Worm (Caenorhabditis elegans) whole organism, L4 larva: ENCODE data around the gene srbc-39.

Experiments used
- F44E2.7 ChIP-seq: fragments of 200-800 bp; sonication (Bioruptor generic); IDR thresholded peaks from 2 replicates; pipeline ENCODE4 v2.1.2; 2022; ENCODE audit warnings: missing genetic modification characterization, missing compliant biosample characterization
- aha-1 ChIP-seq: fragments of 150-350 bp; peaks from one replicate; lab custom pipeline; 2014; ENCODE audit warnings: missing biosample characterization, missing genetic modification characterization
- arid-1 ChIP-seq: fragments of 200-800 bp; sonication (Bioruptor generic); conservative IDR thresholded peaks from 2 replicates; pipeline ENCODE4 v1.3.6; 2022; ENCODE audit warnings: missing genetic modification reagents, missing genetic modification characterization, missing compliant biosample characterization
- attf-4 ChIP-seq: sonication (generic microtip); optimal IDR thresholded peaks from 3 replicates; lab custom pipeline; 2017; ENCODE audit warnings: missing biosample characterization, missing genetic modification characterization
- ceh-20 ChIP-seq: fragments of 200-800 bp; sonication (Bioruptor generic); IDR thresholded peaks from 2 replicates; pipeline ENCODE4 v1.3.6; 2022; ENCODE audit warnings: missing genetic modification reagents, missing genetic modification characterization, missing compliant biosample characterization
- ceh-62 ChIP-seq: sonication (generic microtip); optimal IDR thresholded peaks from 2 replicates; lab custom pipeline; 2017; ENCODE audit warnings: missing biosample characterization, missing genetic modification characterization
- dmd-9 ChIP-seq: fragments of 200-800 bp; sonication (Bioruptor generic); IDR thresholded peaks from 2 replicates; pipeline ENCODE4 v1.3.6; 2022; ENCODE audit warnings: missing genetic modification reagents, missing genetic modification characterization, missing compliant biosample characterization
- dve-1 ChIP-seq: sonication (generic microtip); optimal IDR thresholded peaks from 2 replicates; lab custom pipeline; 2017; ENCODE audit warnings: antibody characterized with exemption, mild to moderate bottlenecking, missing genetic modification characterization, missing compliant biosample characterization; ENCODE audit not compliant: insufficient read depth
- egl-27 ChIP-seq: sonication (generic microtip); optimal IDR thresholded peaks from 3 replicates; lab custom pipeline; 2017; ENCODE audit warnings: missing biosample characterization, missing genetic modification reagents, missing genetic modification characterization
- hlh-11 ChIP-seq: fragments of 200-800 bp; sonication (Bioruptor generic); optimal IDR thresholded peaks from 2 replicates; lab custom pipeline; 2018; ENCODE audit warnings: mild to moderate bottlenecking, missing genetic modification characterization, missing compliant biosample characterization
- hlh-30 ChIP-seq: sonication (generic microtip); optimal IDR thresholded peaks from 2 replicates; lab custom pipeline; 2017; ENCODE audit warnings: antibody characterized with exemption, mild to moderate bottlenecking, missing genetic modification characterization, missing compliant biosample characterization; ENCODE audit not compliant: insufficient read depth
- hmg-1.1 ChIP-seq: fragments of 200-800 bp; sonication (Bioruptor generic); IDR thresholded peaks from 2 replicates; pipeline ENCODE4 v1.3.6; 2022; ENCODE audit warnings: missing genetic modification reagents, missing genetic modification characterization, missing compliant biosample characterization
- jun-1 ChIP-seq: fragments of 150-350 bp; optimal IDR thresholded peaks from 2 replicates; lab custom pipeline; 2014; ENCODE audit warnings: missing biosample characterization, missing genetic modification reagents, missing genetic modification characterization
- nhr-11 ChIP-seq: fragments of 150-350 bp; optimal IDR thresholded peaks from 2 replicates; lab custom pipeline; 2014; ENCODE audit warnings: missing biosample characterization, missing genetic modification characterization
- nhr-111 ChIP-seq: fragments of 200-800 bp; sonication (Bioruptor generic); optimal IDR thresholded peaks from 2 replicates; lab custom pipeline; 2018; ENCODE audit warnings: mild to moderate bottlenecking, missing genetic modification characterization, missing compliant biosample characterization
- nhr-25 ChIP-seq: sonication (generic microtip); optimal IDR thresholded peaks from 2 replicates; lab custom pipeline; 2017; ENCODE audit warnings: missing genetic modification characterization, mild to moderate bottlenecking, missing compliant biosample characterization, antibody characterized with exemption, moderate library complexity, borderline replicate concordance; ENCODE audit not compliant: insufficient read depth
- nhr-42 ChIP-seq: fragments of 200-800 bp; sonication (Bioruptor generic); IDR thresholded peaks from 2 replicates; pipeline ENCODE4 v1.3.6; 2022; ENCODE audit warnings: missing genetic modification characterization, missing compliant biosample characterization
- nhr-77 ChIP-seq: fragments of 150-350 bp; optimal IDR thresholded peaks from 2 replicates; lab custom pipeline; 2014; ENCODE audit warnings: missing biosample characterization, missing genetic modification characterization
- pha-4 ChIP-seq, 2 experiments: fragments of 150-350 bp in 1 of 2; fragments of 200-800 bp in 1 of 2; sonication (Bioruptor generic) in 1 of 2; IDR thresholded peaks in 1 of 2; optimal IDR thresholded peaks in 1 of 2; 2 replicates each; pipeline versions ENCODE4 v1.3.6 to Lab custom; 2014 to 2022; ENCODE audit warnings: missing genetic modification characterization in 2 of 2, missing genetic modification reagents in 2 of 2, missing biosample characterization in 1 of 2, missing compliant biosample characterization in 1 of 2
- snpc-1.2 ChIP-seq: fragments of 200-800 bp; sonication (Bioruptor generic); IDR thresholded peaks from 2 replicates; pipeline ENCODE4 v1.3.6; 2022; ENCODE audit warnings: missing genetic modification reagents, missing genetic modification characterization, missing compliant biosample characterization
- tag-97 ChIP-seq: fragments of 200-800 bp; sonication (Bioruptor generic); IDR thresholded peaks from 2 replicates; pipeline ENCODE4 v1.3.6; 2022; ENCODE audit warnings: missing genetic modification characterization, missing compliant biosample characterization
- unc-130 ChIP-seq: sonication (generic microtip); optimal IDR thresholded peaks from 2 replicates; lab custom pipeline; 2016; ENCODE audit warnings: missing genetic modification reagents, missing genetic modification characterization, missing compliant biosample characterization
- unc-62 ChIP-seq, 3 experiments: fragments of 150-350 bp in 1 of 3; sonication (generic microtip); optimal IDR thresholded peaks in 2 of 3; peaks in 1 of 3; 1 replicate in 1 of 3; 2 replicates in 2 of 3; lab custom pipeline; 2014 to 2017; ENCODE audit warnings: missing biosample characterization in 3 of 3, missing genetic modification characterization in 3 of 3, missing genetic modification reagents in 3 of 3, missing genotype in 1 of 3

Gene srbc-39

DNA sequence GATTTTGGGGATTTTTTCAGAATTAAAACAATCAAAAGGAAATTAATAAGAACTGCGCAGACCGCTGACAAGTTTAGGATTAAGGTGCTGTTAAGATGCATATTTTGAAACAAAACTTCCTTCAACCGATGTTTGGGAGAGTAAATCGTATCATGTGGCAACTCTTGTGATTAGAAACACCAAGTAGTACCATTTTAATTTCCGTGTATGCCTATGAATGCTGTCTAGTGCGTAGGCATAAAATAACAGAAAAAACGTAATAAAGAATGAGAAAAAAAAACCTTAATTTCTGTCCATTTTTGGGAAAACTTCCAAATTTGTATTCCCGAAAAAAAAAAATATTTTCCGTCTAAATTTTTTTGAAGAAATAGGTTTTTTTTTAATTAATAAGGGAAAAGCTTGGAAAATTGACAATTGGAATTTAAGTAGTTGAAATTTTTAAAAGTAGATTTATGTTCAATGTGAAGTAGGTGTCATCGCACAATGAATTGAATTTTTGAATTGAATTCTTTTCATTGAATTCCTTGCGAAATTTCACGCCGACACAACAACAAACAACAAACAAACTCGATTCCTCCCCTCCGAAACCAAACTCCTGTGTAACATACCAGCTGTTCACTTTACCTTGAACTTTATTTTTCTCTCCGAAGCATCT is 43.9 kb downstream of the srbc-39 start, which contains the start of the genes str-262 and srp-1:
Gene str-262, minus strand, starts transcription at position 101 of the 655 bp plus-strand sequence.
Gene srp-1, plus strand, starts transcription at position 605 of the 655 bp plus-strand sequence.
- TF ChIP-seq jun-1 (tag; lab: Kevin White, UChicago) (no peak), F44E2.7 (no peak), pha-4 (GFP tag; IDR thresholded peaks at IDR 0.05; lab: Robert Waterston, UW) (no peak), pha-4 (tag; optimal IDR thresholded peaks at IDR 0.05; lab: Kevin White, UChicago) (no peak), attf-4 (no peak), arid-1 (no peak), aha-1 (no peak), ceh-62 (tag; lab: Kevin White, UChicago) (no peak), nhr-42 (GFP tag; lab: Robert Waterston, UW) (no peak), hmg-1.1 (GFP tag; lab: Robert Waterston, UW) (no peak), nhr-111 (GFP tag; lab: Kevin White, UChicago) (no peak), nhr-25 (tag; lab: Kevin White, UChicago) (no peak), nhr-77 (tag; lab: Kevin White, UChicago) (no peak), tag-97 (GFP tag; lab: Robert Waterston, UW) (no peak), snpc-1.2 (GFP tag; lab: Robert Waterston, UW) (no peak)

DNA sequence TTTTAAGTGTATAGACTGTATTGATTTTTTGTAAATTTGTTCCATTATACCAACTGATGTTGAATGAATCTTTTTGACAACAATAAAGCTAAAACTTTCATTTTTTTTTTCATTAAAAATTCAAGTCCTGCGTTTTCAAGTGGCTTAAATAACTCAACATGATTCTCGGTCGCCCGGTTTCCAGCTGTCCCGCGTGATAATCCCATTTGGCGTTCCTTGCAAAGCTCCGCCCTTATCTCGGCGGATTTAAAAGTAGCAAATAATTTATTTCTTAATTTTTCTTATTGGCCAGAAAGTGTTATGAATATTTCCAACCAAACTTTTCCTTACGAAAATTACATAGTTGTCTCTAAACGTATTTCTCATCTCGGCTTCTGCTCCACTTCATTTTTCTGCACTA is 47.3 kb downstream of the srbc-39 start, which contains the start of gene str-20:
Gene str-20, plus strand, starts transcription at position 301 of the 400 bp plus-strand sequence.
- TF ChIP-seq aha-1 = no peak
- TF ChIP-seq unc-130 = no peak
- TF ChIP-seq ceh-20 (GFP tag; lab: Robert Waterston, UW) = no peak
- TF ChIP-seq hlh-11 (tag; lab: Kevin White, UChicago) = no peak
- no peak for TF ChIP-seq nhr-11
- no peak for TF ChIP-seq dve-1 (tag; lab: Kevin White, UChicago)
- TF ChIP-seq egl-27 (tag; lab: Kevin White, UChicago) = no peak
- TF ChIP-seq hlh-30 (tag; lab: Kevin White, UChicago) = no peak
- TF ChIP-seq unc-62 (GFP tag; optimal IDR thresholded peaks at IDR 0.05 in 1 of 2; lab: Kevin White, UChicago) = no peak
- TF ChIP-seq unc-62 (tag; optimal IDR thresholded peaks at IDR 0.05; lab: Kevin White, UChicago) = no peak
- no peak for TF ChIP-seq dmd-9 (GFP tag; lab: Robert Waterston, UW)
